Worm (Caenorhabditis elegans): Measurements from ENCODE around the gene fln-1.

The fln-1 gene

ce11 chrIV:322497-322896 is 53.3 kb downstream of the fln-1 start, which contains the start of gene grl-26 (continued):
- peak; percentile 33; the same call in 1 of the 2 replicates for TF ChIP-seq madf-6 (GFP tag; IDR thresholded peaks at IDR 0.05)
- no peak for TF ChIP-seq F22D6.2 (tag; optimal IDR thresholded peaks at IDR 0.05)
- no peak for TF ChIP-seq sptf-2 (GFP tag; optimal IDR thresholded peaks at IDR 0.05)
- peak; percentile 71 for TF ChIP-seq hmg-1.2 (GFP tag; IDR thresholded peaks at IDR 0.05)
- peak; percentile 28 for TF ChIP-seq B0035.1 (tag; optimal IDR thresholded peaks at IDR 0.05)
- no peak for TF ChIP-seq F57A8.1 (GFP tag; optimal IDR thresholded peaks at IDR 0.05)
- TF ChIP-seq xnd-1 (tag; optimal IDR thresholded peaks at IDR 0.05), result no peak
- TF ChIP-seq bed-1 (GFP tag; IDR thresholded peaks at IDR 0.05), result no peak
- TF ChIP-seq lsy-27 (tag; optimal IDR thresholded peaks at IDR 0.05; ENCODE audit: borderline replicate concordance, insufficient read depth), result peak; percentile 83
- TF ChIP-seq hlh-26 (GFP tag; conservative IDR thresholded peaks at IDR 0.05), result no peak
- peak; percentile 54 for TF ChIP-seq athp-1 (tag; optimal IDR thresholded peaks at IDR 0.05)
- peak; percentile 89 for TF ChIP-seq zim-3 (tag; optimal IDR thresholded peaks at IDR 0.05)
- peak; percentile 90 for TF ChIP-seq B0261.1 (tag; optimal IDR thresholded peaks at IDR 0.05)
- TF ChIP-seq let-607 (tag; optimal IDR thresholded peaks at IDR 0.05), result peak; percentile 6 to 25
- no peak for TF ChIP-seq nfya-2 (GFP tag; IDR thresholded peaks at IDR 0.05)
- peak; percentile 62 for TF ChIP-seq lir-1 (GFP tag; conservative IDR thresholded peaks at IDR 0.05)
- TF ChIP-seq ztf-25 (GFP tag; IDR thresholded peaks at IDR 0.05), result peak; percentile 79; the same call in 1 of the 2 replicates
- TF ChIP-seq ccch-3 (GFP tag; optimal IDR thresholded peaks at IDR 0.05), result no peak
- peak; percentile 71 for TF ChIP-seq rcor-1 (GFP tag; IDR thresholded peaks at IDR 0.05)
- peak; percentile 86 for TF ChIP-seq ceh-40 (GFP tag; IDR thresholded peaks at IDR 0.05)
- TF ChIP-seq lin-26 (GFP tag; IDR thresholded peaks at IDR 0.05), result peak; percentile 90
- TF ChIP-seq nfyb-1 (GFP tag; IDR thresholded peaks at IDR 0.05), result peak; percentile 55; the same call in 1 of the 2 replicates
- 0 out of 2 replicates have a peak, but pooled peaks have one; percentile 15 for TF ChIP-seq nhr-120 (GFP tag; IDR thresholded peaks at IDR 0.05)
- peak; percentile 74 for TF ChIP-seq ztf-26 (tag; optimal IDR thresholded peaks at IDR 0.05)

DNA sequence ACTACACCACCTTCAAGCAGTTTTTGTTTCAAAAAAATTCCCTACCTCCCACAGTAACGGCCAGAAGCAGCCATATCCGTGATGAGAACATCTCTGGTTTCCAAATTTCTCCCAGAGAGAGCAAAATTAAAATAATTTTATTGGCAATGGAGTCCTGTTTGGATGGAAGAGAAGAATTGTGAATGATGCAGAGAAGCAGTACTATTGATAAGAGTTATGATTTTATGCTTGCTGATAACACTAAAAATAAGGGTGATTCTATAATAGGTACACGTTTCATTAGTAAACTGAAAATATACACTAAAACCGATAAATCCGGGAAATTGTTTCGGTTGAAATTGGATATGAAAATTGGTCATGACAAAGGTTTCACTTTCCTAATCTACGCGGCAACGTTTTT is 55.4 kb downstream of the fln-1 start, which contains the start of gene dsc-4:
Gene dsc-4 (minus strand): TSS at position 165 of the 400 bp plus-strand sequence.
- TF ChIP-seq nhr-80 (tag; optimal IDR thresholded peaks at IDR 0.05), result peak; percentile 1
- TF ChIP-seq nhr-90 (tag; optimal IDR thresholded peaks at IDR 0.05), result no peak

- no peak for TF ChIP-seq C06A6.2 (GFP tag; conservative IDR thresholded peaks at IDR 0.05)
- TF ChIP-seq fkh-3 (tag; optimal IDR thresholded peaks at IDR 0.05), result no peak
- no peak for TF ChIP-seq ztf-25 (GFP tag; IDR thresholded peaks at IDR 0.05)
- no peak for TF ChIP-seq zfh-2 (GFP tag; conservative IDR thresholded peaks at IDR 0.05)
- no peak for TF ChIP-seq ztf-6 (GFP tag; IDR thresholded peaks at IDR 0.05)
- no peak for TF ChIP-seq hsf-1 (GFP tag; IDR thresholded peaks at IDR 0.05)
- no peak for TF ChIP-seq cebp-1 (GFP tag; IDR thresholded peaks at IDR 0.05)
- no peak for TF ChIP-seq cebp-1 (tag; optimal IDR thresholded peaks at IDR 0.05)
- no peak for TF ChIP-seq dpl-1 (GFP tag; optimal IDR thresholded peaks at IDR 0.05)
- TF ChIP-seq aptf-3 (GFP tag; IDR thresholded peaks at IDR 0.05), result no peak
- no peak for TF ChIP-seq nhr-120 (GFP tag; IDR thresholded peaks at IDR 0.05)
- TF ChIP-seq F10E7.11 (tag; optimal IDR thresholded peaks at IDR 0.05), result no peak
- TF ChIP-seq sptf-2 (GFP tag; optimal IDR thresholded peaks at IDR 0.05), result no peak
- no peak for TF ChIP-seq ceh-40 (GFP tag; IDR thresholded peaks at IDR 0.05)
- TF ChIP-seq B0261.1 (tag; optimal IDR thresholded peaks at IDR 0.05), result no peak
- TF ChIP-seq gei-17 (GFP tag; optimal IDR thresholded peaks at IDR 0.05), result no peak
- no peak for TF ChIP-seq Y67H2A.10 (GFP tag; conservative IDR thresholded peaks at IDR 0.05)
- TF ChIP-seq let-526 (GFP tag; IDR thresholded peaks at IDR 0.05), result no peak
- TF ChIP-seq F49E8.2 (tag; optimal IDR thresholded peaks at IDR 0.05; ENCODE audit: insufficient read depth), result no peak
- TF ChIP-seq attf-3 (GFP tag; conservative IDR thresholded peaks at IDR 0.05), result no peak
- no peak for TF ChIP-seq mel-28 (tag; optimal IDR thresholded peaks at IDR 0.05; ENCODE audit: borderline replicate concordance)
These were observed 56.2 kb downstream of the fln-1 start for ce11 chrIV:319654-320053.

Measured in whole organism, young adult.